Fruit fly (Drosophila melanogaster) whole organism, pupa: ENCODE results near the gene cpo.

Source experiments
- Pif1A ChIP-seq: fragments of 200-800 bp; sonication (Bioruptor generic); optimal IDR thresholded peaks from 3 replicates; lab custom pipeline; 2016; ENCODE audit warnings: missing biosample characterization, missing genetic modification characterization
- rn ChIP-seq: fragments of 200-800 bp; sonication (Bioruptor generic); IDR thresholded peaks from 2 replicates; pipeline ENCODE4 v1.3.6; 2022; ENCODE audit warnings: missing biosample characterization, missing genetic modification characterization

dm6 chr3R:17916478-17916877 is 3.2 kb upstream of the cpo start, which contains the start of gene Rim:
- TF ChIP-seq Pif1A (no peak), rn (no peak)
